Fruit fly (Drosophila melanogaster) whole organism, embryonic: Measurements from ENCODE around the gene CG31459.

Experiments
- Asciz ChIP-seq: fragments of 200-800 bp; sonication (Bioruptor generic); optimal IDR thresholded peaks from 2 replicates; lab custom pipeline; 2017; ENCODE audit warnings: missing biosample characterization, mild to moderate bottlenecking, missing genetic modification characterization, missing genetic modification reagents
- CG1024 ChIP-seq: fragments of 200-800 bp; sonication (Bioruptor generic); IDR thresholded peaks from 2 replicates; pipeline ENCODE4 v1.3.6; 2022; ENCODE audit warnings: missing biosample characterization, missing genetic modification characterization
- CG11247 ChIP-seq: fragments of 200-800 bp; sonication (Bioruptor generic); IDR thresholded peaks from 2 replicates; pipeline ENCODE4 v1.3.6; 2022; ENCODE audit warnings: missing biosample characterization, missing genetic modification characterization
- CG11504 ChIP-seq: fragments of 200-800 bp; sonication (Bioruptor generic); optimal IDR thresholded peaks from 3 replicates; lab custom pipeline; 2019; ENCODE audit warnings: missing biosample characterization, mild to moderate bottlenecking, missing genetic modification characterization, moderate library complexity
- CG11695 ChIP-seq: fragments of 200-800 bp; sonication (Bioruptor generic); IDR thresholded peaks from 3 replicates; pipeline ENCODE4 v1.3.6; 2022; ENCODE audit warnings: missing biosample characterization, missing genetic modification characterization
- CG12769 ChIP-seq: fragments of 200-800 bp; sonication (Bioruptor generic); optimal IDR thresholded peaks from 2 replicates; lab custom pipeline; 2019; ENCODE audit warnings: missing biosample characterization, mild to moderate bottlenecking, missing genetic modification characterization, moderate library complexity
- CG13287 ChIP-seq: fragments of 200-800 bp; sonication (Bioruptor generic); IDR thresholded peaks from 2 replicates; pipeline ENCODE4 v1.3.6; 2022; ENCODE audit warnings: missing biosample characterization, missing genetic modification characterization; ENCODE audit not compliant: partially characterized antibody
- CG14860 ChIP-seq: fragments of 200-800 bp; sonication (Bioruptor generic); IDR thresholded peaks from 3 replicates; pipeline ENCODE4 v1.3.6; 2022; ENCODE audit warnings: missing biosample characterization, missing genetic modification characterization; ENCODE audit not compliant: partially characterized antibody
- CG17328 ChIP-seq: fragments of 200-800 bp; sonication (Bioruptor generic); IDR thresholded peaks from 2 replicates; pipeline ENCODE4 v1.3.6; 2022; ENCODE audit warnings: missing biosample characterization, missing genetic modification characterization
- CG17385 ChIP-seq: fragments of 200-800 bp; sonication (Bioruptor generic); optimal IDR thresholded peaks from 3 replicates; lab custom pipeline; 2018; ENCODE audit warnings: missing biosample characterization, mild to moderate bottlenecking, missing genetic modification characterization
- CG2120 ChIP-seq: fragments of 200-800 bp; sonication (Bioruptor generic); optimal IDR thresholded peaks from 3 replicates; lab custom pipeline; 2016; ENCODE audit warnings: missing biosample characterization, missing genetic modification characterization
- CG34224 ChIP-seq: fragments of 200-800 bp; sonication (Bioruptor generic); IDR thresholded peaks from 3 replicates; pipeline ENCODE4 v1.3.6; 2022; ENCODE audit warnings: missing biosample characterization, missing genetic modification characterization; ENCODE audit not compliant: partially characterized antibody
- CG3726 ChIP-seq: fragments of 200-800 bp; sonication (Bioruptor generic); IDR thresholded peaks from 3 replicates; pipeline ENCODE4, ENCODE4 v1.3.6; 2022; ENCODE audit warnings: missing biosample characterization, missing genetic modification characterization
- CG6765 ChIP-seq: fragments of 200-800 bp; sonication (Bioruptor generic); optimal IDR thresholded peaks from 3 replicates; lab custom pipeline; 2017; ENCODE audit warnings: missing biosample characterization, mild to moderate bottlenecking, missing genetic modification characterization
- CG6791 ChIP-seq: fragments of 200-800 bp; sonication (Bioruptor generic); IDR thresholded peaks from 3 replicates; pipeline ENCODE4 v1.3.6; 2022; ENCODE audit warnings: missing biosample characterization, missing genetic modification characterization; ENCODE audit not compliant: partially characterized antibody
- CG7963 ChIP-seq: fragments of 200-800 bp; sonication (Bioruptor generic); IDR thresholded peaks from 3 replicates; pipeline ENCODE4 v1.3.6; 2022; ENCODE audit warnings: missing biosample characterization, missing genetic modification characterization; ENCODE audit not compliant: partially characterized antibody
- CG7987 ChIP-seq: fragments of 200-800 bp; sonication (Bioruptor generic); optimal IDR thresholded peaks from 2 replicates; lab custom pipeline; 2018; ENCODE audit warnings: missing biosample characterization, mild to moderate bottlenecking, missing genetic modification characterization, moderate library complexity
- CG9437 ChIP-seq: fragments of 200-800 bp; sonication (Bioruptor generic); optimal IDR thresholded peaks from 2 replicates; lab custom pipeline; 2018; ENCODE audit warnings: missing biosample characterization, mild to moderate bottlenecking, missing genetic modification characterization
- CTCF ChIP-seq: fragments of 200-800 bp; sonication (Bioruptor generic); optimal IDR thresholded peaks from 2 replicates; lab custom pipeline; 2017; ENCODE audit warnings: missing biosample characterization, mild to moderate bottlenecking, missing genetic modification characterization, moderate library complexity
- CrebB ChIP-seq: fragments of 200-800 bp; sonication (Bioruptor generic); optimal IDR thresholded peaks from 3 replicates; lab custom pipeline; 2018; ENCODE audit warnings: missing biosample characterization, mild to moderate bottlenecking, missing genetic modification characterization
- D19A ChIP-seq: fragments of 200-800 bp; optimal IDR thresholded peaks from 3 replicates; lab custom pipeline; 2019; ENCODE audit warnings: missing biosample characterization, mild to moderate bottlenecking, missing genetic modification characterization, moderate library complexity
- Dip3 ChIP-seq: fragments of 200-800 bp; sonication (Bioruptor generic); optimal IDR thresholded peaks from 3 replicates; lab custom pipeline; 2016; ENCODE audit warnings: missing biosample characterization, missing genetic modification characterization
- Dll ChIP-seq: fragments of 200-800 bp; sonication (Bioruptor generic); IDR thresholded peaks from 4 replicates; pipeline ENCODE4 v1.3.6; 2022; ENCODE audit warnings: missing biosample characterization, missing genetic modification characterization; ENCODE audit not compliant: partially characterized antibody
- Doc2 ChIP-seq: fragments of 200-800 bp; sonication (Bioruptor generic); IDR thresholded peaks from 2 replicates; pipeline ENCODE4 v1.3.6; 2022; ENCODE audit warnings: missing biosample characterization, missing genetic modification characterization
- E2f1 ChIP-seq: fragments of 200-800 bp; sonication (Bioruptor generic); IDR thresholded peaks from 2 replicates; pipeline ENCODE4 v1.3.6; 2022; ENCODE audit warnings: missing biosample characterization, missing genetic modification characterization
- Ets65A ChIP-seq: fragments of 200-800 bp; sonication (Bioruptor generic); peaks from one replicate; lab custom pipeline; 2016; ENCODE audit warnings: missing biosample characterization, missing genetic modification characterization
- HLH4C ChIP-seq: fragments of 200-800 bp; sonication (Bioruptor generic); IDR thresholded peaks from 3 replicates; pipeline ENCODE4 v1.3.6; 2022; ENCODE audit warnings: missing biosample characterization, missing genetic modification characterization; ENCODE audit not compliant: partially characterized antibody
- HmgD ChIP-seq: fragments of 200-800 bp; sonication (Bioruptor generic); optimal IDR thresholded peaks from 3 replicates; lab custom pipeline; 2016; ENCODE audit warnings: missing biosample characterization, missing genetic modification characterization
- Med ChIP-seq: fragments of 200-800 bp; sonication (Bioruptor generic); peaks from one replicate; lab custom pipeline; 2016; ENCODE audit warnings: missing biosample characterization, missing genetic modification characterization, mild to moderate bottlenecking, inconsistent platforms, moderate library complexity
- Meics ChIP-seq: fragments of 200-800 bp; sonication (Bioruptor generic); optimal IDR thresholded peaks from 2 replicates; lab custom pipeline; 2017; ENCODE audit warnings: missing biosample characterization, mild to moderate bottlenecking, missing genetic modification characterization
- NK7.1 ChIP-seq: fragments of 200-800 bp; sonication (Bioruptor generic); optimal IDR thresholded peaks from 3 replicates; lab custom pipeline; 2016; ENCODE audit warnings: missing biosample characterization, missing genetic modification characterization
- Nf-YB ChIP-seq: fragments of 200-800 bp; sonication (Bioruptor generic); optimal IDR thresholded peaks from 3 replicates; lab custom pipeline; 2019; ENCODE audit warnings: missing biosample characterization, mild to moderate bottlenecking, missing genetic modification characterization, moderate library complexity
- Nf-YC ChIP-seq: fragments of 200-800 bp; optimal IDR thresholded peaks from 3 replicates; lab custom pipeline; 2019; ENCODE audit warnings: missing biosample characterization, mild to moderate bottlenecking, missing genetic modification characterization, moderate library complexity
- caup ChIP-seq: fragments of 200-800 bp; sonication (Bioruptor generic); optimal IDR thresholded peaks from 3 replicates; lab custom pipeline; 2017; ENCODE audit warnings: missing biosample characterization, mild to moderate bottlenecking, missing genetic modification characterization, moderate library complexity; ENCODE audit not compliant: severe bottlenecking
- hth ChIP-seq: fragments of >200 bp; optimal IDR thresholded peaks from 2 replicates; lab custom pipeline; 2017; ENCODE audit warnings: inconsistent platforms
- jigr1 ChIP-seq: fragments of 200-800 bp; sonication (Bioruptor generic); IDR thresholded peaks from 3 replicates; pipeline ENCODE4 v1.3.6; 2022; ENCODE audit warnings: missing biosample characterization, missing genetic modification characterization
- kni ChIP-seq: fragments of 200-800 bp; sonication (Bioruptor generic); optimal IDR thresholded peaks from 3 replicates; lab custom pipeline; 2017; ENCODE audit warnings: mild to moderate bottlenecking, missing biosample characterization, missing genetic modification reagents, missing genetic modification characterization
- lola ChIP-seq, 3 experiments: fragments of >200 bp in 2 of 3; fragments of 200-800 bp in 1 of 3; sonication (Bioruptor generic) in 1 of 3; optimal IDR thresholded peaks; 2 replicates each; lab custom pipeline; 2017 to 2019; ENCODE audit warnings: missing biosample characterization in 3 of 3, missing genetic modification characterization in 3 of 3, mild to moderate bottlenecking in 1 of 3, moderate library complexity in 1 of 3
- mam ChIP-seq: fragments of 200-800 bp; sonication (Bioruptor generic); optimal IDR thresholded peaks from 3 replicates; lab custom pipeline; 2016; ENCODE audit warnings: missing biosample characterization, missing genetic modification characterization
- mld ChIP-seq: fragments of 200-800 bp; sonication (Bioruptor generic); IDR thresholded peaks from 3 replicates; pipeline ENCODE4 v1.3.6; 2022; ENCODE audit warnings: missing biosample characterization, missing genetic modification characterization; ENCODE audit not compliant: partially characterized antibody
- psq ChIP-seq: fragments of 200-800 bp; sonication (Bioruptor generic); optimal IDR thresholded peaks from 2 replicates; lab custom pipeline; 2017; ENCODE audit warnings: missing biosample characterization, missing genetic modification characterization
- rib ChIP-seq: fragments of 200-800 bp; sonication (Bioruptor generic); IDR thresholded peaks from 2 replicates; pipeline ENCODE4 v1.3.6; 2022; ENCODE audit warnings: missing biosample characterization, missing genetic modification characterization
- sens ChIP-seq: fragments of 200-800 bp; sonication (Bioruptor generic); peaks from one replicate; lab custom pipeline; 2016; ENCODE audit warnings: missing biosample characterization, missing genetic modification characterization
- sens-2 ChIP-seq: fragments of 200-800 bp; sonication (Bioruptor generic); IDR thresholded peaks from 2 replicates; pipeline ENCODE4 v1.3.6; 2022; ENCODE audit warnings: missing biosample characterization, missing genetic modification characterization
- seq ChIP-seq: fragments of 200-800 bp; sonication (Bioruptor generic); IDR thresholded peaks from 2 replicates; pipeline ENCODE4 v1.3.6; 2022; ENCODE audit warnings: missing biosample characterization, missing genetic modification characterization
- slbo ChIP-seq: fragments of 200-800 bp; sonication (Bioruptor generic); IDR thresholded peaks from 2 replicates; pipeline ENCODE4 v1.3.6; 2022; ENCODE audit warnings: missing biosample characterization, missing genetic modification characterization
- slp2 ChIP-seq: fragments of 200-800 bp; sonication (Bioruptor generic); optimal IDR thresholded peaks from 2 replicates; lab custom pipeline; 2016; ENCODE audit warnings: missing biosample characterization, missing genetic modification characterization
- unpg ChIP-seq: fragments of 200-800 bp; sonication (Bioruptor generic); optimal IDR thresholded peaks from 3 replicates; lab custom pipeline; 2018; ENCODE audit warnings: missing biosample characterization, mild to moderate bottlenecking, missing genetic modification characterization, moderate library complexity
- usp ChIP-seq: fragments of >200 bp; optimal IDR thresholded peaks from 2 replicates; lab custom pipeline; 2017; ENCODE audit warnings: missing biosample characterization, missing genetic modification characterization

Gene CG31459

dm6 chr3R:19875118-19875887 lies 34.7 kb downstream of the CG31459 start, which contains the start of gene Mrp5 (continued):
- peak; percentile 33 for TF ChIP-seq D19A
- no peak for TF ChIP-seq CG3726 (GFP tag; lab: Robert Waterston, UW)
- TF ChIP-seq jigr1 (GFP tag; lab: Robert Waterston, UW) = no peak
- peak; percentile 17 for TF ChIP-seq CG7987 (GFP tag; lab: Kevin White, UChicago)
- TF ChIP-seq CG11504 (tag; lab: Kevin White, UChicago) = no peak
- no peak for TF ChIP-seq CG6791 (GFP tag; lab: Robert Waterston, UW)
- no peak for TF ChIP-seq usp (GFP tag; lab: Kevin White, UChicago)
- peak; percentile 21 for TF ChIP-seq CrebB (tag; lab: Kevin White, UChicago)
- TF ChIP-seq psq (GFP tag; lab: Kevin White, UChicago) = no peak
- TF ChIP-seq slp2 (GFP tag; lab: Kevin White, UChicago) = no peak
- TF ChIP-seq unpg (GFP tag; lab: Kevin White, UChicago) = peak; percentile 39
- peak; percentile 13 for TF ChIP-seq caup (GFP tag; lab: Kevin White, UChicago)
- 0 out of 2 replicates have a peak, but pooled peaks have one; percentile 34 for TF ChIP-seq sens-2 (GFP tag; lab: Robert Waterston, UW)
- peak; percentile 62 for TF ChIP-seq E2f1 (GFP tag; lab: Robert Waterston, UW)
- peak; percentile 28 for TF ChIP-seq CG17385 (GFP tag; lab: Kevin White, UChicago)
- TF ChIP-seq CG1024 (GFP tag; lab: Robert Waterston, UW) = peak; percentile 63; the same call in 1 of the 2 replicates
- peak; percentile 4 for TF ChIP-seq Nf-YB (GFP tag; lab: Kevin White, UChicago)
- peak; percentile 59; the same call in 1 of the 2 replicates for TF ChIP-seq CG11247 (GFP tag; lab: Robert Waterston, UW)
- TF ChIP-seq Med (GFP tag; lab: Kevin White, UChicago) = peak; percentile 32
- no peak for TF ChIP-seq CG14860 (GFP tag; lab: Robert Waterston, UW)
- TF ChIP-seq CG34224 (GFP tag; lab: Robert Waterston, UW) = 0 out of 3 replicates have a peak, but pooled peaks have one; percentile 15
- no peak for TF ChIP-seq CG7963
- 0 out of 3 replicates have a peak, but pooled peaks have one; percentile 46 for TF ChIP-seq HLH4C (GFP tag; lab: Robert Waterston, UW)
- TF ChIP-seq seq (GFP tag; lab: Robert Waterston, UW) = no peak
- peak; percentile 15 for TF ChIP-seq mam (GFP tag; lab: Kevin White, UChicago)
- TF ChIP-seq CG17328 (GFP tag; lab: Robert Waterston, UW) = peak; percentile 64
- TF ChIP-seq sens (GFP tag; lab: Kevin White, UChicago) = peak; percentile 64
- peak; percentile 6 for TF ChIP-seq NK7.1 (GFP tag; lab: Kevin White, UChicago)
- no peak for TF ChIP-seq CTCF
- TF ChIP-seq rib (GFP tag; lab: Robert Waterston, UW) = no peak
- TF ChIP-seq Meics = peak; percentile 59
- no peak for TF ChIP-seq mld (GFP tag; lab: Robert Waterston, UW)
- TF ChIP-seq Dip3 (GFP tag; lab: Kevin White, UChicago) = no peak
- TF ChIP-seq kni (GFP tag; lab: Kevin White, UChicago) = peak; percentile 63
- TF ChIP-seq hth = no peak
- no peak for TF ChIP-seq Doc2
- TF ChIP-seq CG6765 (GFP tag; lab: Kevin White, UChicago) = no peak
- no peak for TF ChIP-seq lola (GFP tag; optimal IDR thresholded peaks at IDR 0.05; lab: Kevin White, UChicago)
- TF ChIP-seq CG11695 (GFP tag; lab: Robert Waterston, UW) = peak; percentile 51; the same call in 1 of the 3 replicates
- TF ChIP-seq Asciz = no peak
- TF ChIP-seq Dll (GFP tag; lab: Robert Waterston, UW) = 0 out of 4 replicates have a peak, but pooled peaks have one; percentile 18
- no peak for TF ChIP-seq HmgD (GFP tag; lab: Kevin White, UChicago)
- peak; percentile 73 for TF ChIP-seq Ets65A
- TF ChIP-seq Nf-YC (tag; lab: Kevin White, UChicago) = no peak
- peak; percentile 80 for TF ChIP-seq slbo (GFP tag; lab: Robert Waterston, UW)
- TF ChIP-seq CG9437 (GFP tag; lab: Kevin White, UChicago) = no peak
- no peak for TF ChIP-seq CG13287 (GFP tag; lab: Robert Waterston, UW)
- TF ChIP-seq CG12769 (tag; lab: Kevin White, UChicago) = peak; percentile 28
- TF ChIP-seq CG2120 (GFP tag; lab: Kevin White, UChicago) = peak; percentile 42
